ENCODE assay signal across 2 worm cellular contexts in the genomic region with DNA sequence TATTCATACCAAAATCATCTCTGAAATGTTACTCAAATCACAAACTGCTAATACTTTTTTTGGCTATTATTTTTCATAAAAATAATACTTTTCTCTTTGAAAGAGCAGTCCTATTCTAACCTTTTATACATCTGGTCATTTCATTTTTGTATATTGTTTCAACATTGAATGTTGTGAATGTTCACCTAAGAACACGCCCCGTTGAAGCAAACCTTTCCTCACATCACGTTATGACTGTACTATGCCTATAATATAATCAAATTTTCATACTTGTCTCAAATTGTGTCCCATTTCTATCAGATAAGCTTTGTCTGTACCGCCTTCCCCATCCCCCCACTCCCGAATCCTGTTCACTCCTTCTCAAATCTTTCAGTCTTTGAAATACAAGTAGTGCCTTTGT.
A peak's percentile ranks its signal among the peaks of the same experiment; 100 is the strongest.
TF ChIP-seq lines count a peak whose summit lies in the region.

No protein-coding gene starts in this region.

TF ChIP-seq in whole organism, L3 larva, 47 proteins besides CTCF, POLR2A, EP300 and RAD21:
- TF ChIP-seq sea-2 (GFP tag; optimal IDR thresholded peaks at IDR 0.05; lab: Kevin White, UChicago) (no peak), elt-2 (tag; optimal IDR thresholded peaks at IDR 0.05; lab: Kevin White, UChicago) (peak; percentile 3)

TF ChIP-seq in whole organism, L4 larva, 104 proteins besides CTCF, POLR2A, EP300 and RAD21:
- TF ChIP-seq aha-1 (tag; lab: Kevin White, UChicago) = peak; percentile 95
- no peak for TF ChIP-seq skn-1 (tag; optimal IDR thresholded peaks at IDR 0.05; lab: Kevin White, UChicago)
- TF ChIP-seq F44E2.7 (GFP tag; IDR thresholded peaks at IDR 0.05; lab: Robert Waterston, UW) = no peak
- no peak for TF ChIP-seq mxl-2 (GFP tag; conservative IDR thresholded peaks at IDR 0.05; lab: Robert Waterston, UW)
